Worm (Caenorhabditis elegans) whole organism, dauer: ENCODE measurements around the gene dmsr-12.

Experiments
- unc-62 ChIP-seq: sonication (generic microtip); optimal IDR thresholded peaks from 2 replicates; lab custom pipeline; 2017; ENCODE audit warnings: missing biosample characterization, missing genetic modification reagents, missing genetic modification characterization

Gene dmsr-12

DNA sequence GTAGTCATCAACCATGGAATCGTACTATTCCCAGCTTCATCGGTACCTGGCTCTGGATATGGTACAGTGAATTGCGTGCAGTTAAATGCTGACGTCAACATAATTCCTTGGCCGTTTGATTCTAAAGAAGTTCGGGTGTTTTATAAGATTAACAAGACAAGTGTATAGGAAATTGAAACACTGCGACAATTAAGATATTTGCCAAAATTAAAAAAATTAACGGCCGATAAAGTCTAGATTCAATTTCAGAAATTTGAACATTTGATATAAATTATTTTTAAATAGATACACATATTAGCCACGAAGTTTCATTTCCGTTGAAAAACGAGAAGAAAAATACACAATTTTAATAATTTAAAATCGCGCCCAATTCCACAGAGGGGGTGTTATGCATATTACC is at the start of gene dmsr-12:
Gene dmsr-12 (minus strand): TSS at position 101 of the 400 bp plus-strand sequence.
- TF ChIP-seq unc-62 (GFP tag; lab: Kevin White, UChicago): no peak

DNA sequence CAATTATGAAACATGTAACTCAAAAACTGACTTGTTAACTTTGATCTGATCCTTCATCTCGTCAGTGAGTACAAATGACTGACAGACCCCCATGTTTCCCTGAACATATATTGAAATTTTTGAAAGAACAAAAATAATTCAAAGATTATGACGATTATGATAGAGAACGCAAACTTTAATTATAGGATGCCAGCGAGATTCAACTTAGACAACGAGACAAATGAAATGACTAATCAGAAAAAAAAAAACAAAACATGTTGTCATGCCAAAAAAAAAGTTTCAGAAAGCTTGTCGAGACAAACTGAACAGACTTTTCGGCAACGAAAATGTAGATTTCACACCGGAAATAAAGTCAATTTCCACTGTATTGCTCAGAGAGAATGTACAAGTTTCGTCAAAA is 48.5 kb upstream of the dmsr-12 start, which contains the start of gene gpa-10:
Gene gpa-10 (minus strand): TSS at position 101 of the 400 bp plus-strand sequence.
- TF ChIP-seq unc-62 (GFP tag; lab: Kevin White, UChicago): no peak

DNA sequence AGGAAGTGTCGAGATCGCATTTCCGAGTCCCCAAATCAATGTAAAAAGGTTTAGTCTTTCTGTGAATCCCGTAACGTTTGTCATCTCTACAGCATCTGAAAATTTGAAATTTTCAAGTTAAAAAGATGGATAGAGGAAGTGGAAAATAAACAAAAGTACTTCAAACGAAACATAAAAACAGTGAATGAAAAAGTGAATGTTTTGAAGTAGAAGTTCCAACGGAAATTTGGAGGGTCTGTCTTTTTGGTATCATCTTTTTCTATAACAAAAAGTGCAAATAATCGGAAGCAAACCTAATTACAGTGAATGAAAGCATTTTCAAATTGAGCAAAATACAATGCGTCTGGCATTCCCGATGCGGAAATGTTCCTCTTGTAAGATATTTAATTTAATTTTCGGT is 40.3 kb upstream of the dmsr-12 start, which contains the start of gene lgc-54:
Gene lgc-54 (minus strand): TSS at position 101 of the 400 bp plus-strand sequence.
- no peak for TF ChIP-seq unc-62 (GFP tag; lab: Kevin White, UChicago)

- no peak for TF ChIP-seq unc-62 (GFP tag; lab: Kevin White, UChicago)
Measured at ce11 chrV:6842437-6842836, 36.2 kb upstream of the dmsr-12 start, which contains the start of gene T15B7.1. TSS of gene T15B7.1 (plus strand) at chrV:6842737.

DNA sequence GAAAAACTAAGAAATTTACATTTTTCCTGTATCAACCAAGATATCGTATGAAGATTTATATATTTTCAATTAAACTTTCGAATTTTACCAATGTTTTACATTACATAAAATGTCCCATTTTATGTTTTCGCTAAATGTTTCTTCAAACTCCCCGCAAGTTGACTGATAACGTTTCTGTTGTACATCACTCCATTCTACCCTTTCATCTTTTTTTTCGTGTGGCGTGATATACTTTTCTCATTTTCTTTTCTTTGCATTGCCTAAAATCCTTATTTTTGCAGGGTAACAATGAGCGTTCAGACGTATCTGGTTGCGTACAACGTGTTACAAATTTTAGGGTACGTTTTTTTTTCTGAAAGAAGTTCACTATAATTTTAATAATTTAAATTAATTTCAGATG is 32.8 kb upstream of the dmsr-12 start, which contains the start of gene hpo-8:
Gene hpo-8 (plus strand): TSS at position 282 of the 400 bp plus-strand sequence.
- no peak for TF ChIP-seq unc-62 (GFP tag; lab: Kevin White, UChicago)

- TF ChIP-seq unc-62 (GFP tag; lab: Kevin White, UChicago): no peak
Measured at ce11 chrV:6838599-6838998, 32.4 kb upstream of the dmsr-12 start, which contains the start of gene T15B7.15. TSS of gene T15B7.15 (minus strand) at chrV:6838665.

- no peak for TF ChIP-seq unc-62 (GFP tag; lab: Kevin White, UChicago)
Measured at ce11 chrV:6836036-6836435, 29.8 kb upstream of the dmsr-12 start.

DNA sequence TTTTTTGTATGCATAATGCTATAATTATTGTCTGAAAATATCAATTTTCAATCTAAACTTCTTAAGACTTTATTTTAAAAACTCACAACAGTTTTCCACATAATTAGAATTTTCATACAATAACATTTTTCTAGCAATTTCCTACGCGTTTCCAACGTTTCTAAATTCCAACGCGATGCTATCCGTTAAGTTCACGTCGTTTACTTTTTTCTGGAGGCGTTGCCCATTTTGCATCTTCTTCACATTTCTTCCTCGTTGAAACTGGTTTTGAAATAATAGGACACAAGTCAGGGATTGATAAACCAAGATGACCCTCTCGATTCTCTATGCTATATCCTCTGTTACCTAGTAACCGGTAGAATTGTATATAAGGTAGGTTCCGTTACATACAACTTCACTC is 29.0 kb upstream of the dmsr-12 start, which contains the start of the genes T15B7.14 and col-143:
Gene T15B7.14 (minus strand): TSS at position 101 of the 400 bp plus-strand sequence.
Gene col-143 (plus strand): TSS at position 394 of the 400 bp plus-strand sequence.
- TF ChIP-seq unc-62 (GFP tag; lab: Kevin White, UChicago): no peak

ce11 chrV:6831539-6831938 is 25.3 kb upstream of the dmsr-12 start:
- TF ChIP-seq unc-62 (GFP tag; lab: Kevin White, UChicago): no peak

- TF ChIP-seq unc-62 (GFP tag; lab: Kevin White, UChicago): no peak
Measured at ce11 chrV:6830755-6831227, 24.6 kb upstream of the dmsr-12 start, which contains the start of gene col-142. TSS of gene col-142 (plus strand) at chrV:6831177.

- no peak for TF ChIP-seq unc-62 (GFP tag; lab: Kevin White, UChicago)
Measured at ce11 chrV:6830075-6830474, 23.8 kb upstream of the dmsr-12 start.

DNA sequence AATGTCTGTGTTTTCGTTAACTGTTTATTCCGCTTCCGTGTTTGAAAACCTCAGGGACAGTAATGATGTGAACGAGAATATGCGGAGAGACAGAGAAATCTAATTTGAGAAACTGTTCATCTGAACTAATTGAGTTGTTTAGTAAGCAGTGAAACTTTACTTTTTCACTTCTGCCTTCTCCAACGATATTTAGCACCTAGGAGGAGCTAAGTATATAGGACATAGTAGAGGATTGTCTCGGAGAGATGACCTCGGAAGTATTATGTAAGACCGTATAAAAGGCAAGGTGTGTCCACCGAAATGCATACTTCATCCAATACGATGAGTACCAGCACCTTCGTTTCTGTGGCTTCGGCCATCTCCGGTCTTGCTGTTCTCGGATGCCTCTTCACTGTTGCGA is 23.2 kb upstream of the dmsr-12 start, which contains the start of gene col-141:
Gene col-141 (plus strand): TSS at position 301 of the 400 bp plus-strand sequence.
- no peak for TF ChIP-seq unc-62 (GFP tag; lab: Kevin White, UChicago)

DNA sequence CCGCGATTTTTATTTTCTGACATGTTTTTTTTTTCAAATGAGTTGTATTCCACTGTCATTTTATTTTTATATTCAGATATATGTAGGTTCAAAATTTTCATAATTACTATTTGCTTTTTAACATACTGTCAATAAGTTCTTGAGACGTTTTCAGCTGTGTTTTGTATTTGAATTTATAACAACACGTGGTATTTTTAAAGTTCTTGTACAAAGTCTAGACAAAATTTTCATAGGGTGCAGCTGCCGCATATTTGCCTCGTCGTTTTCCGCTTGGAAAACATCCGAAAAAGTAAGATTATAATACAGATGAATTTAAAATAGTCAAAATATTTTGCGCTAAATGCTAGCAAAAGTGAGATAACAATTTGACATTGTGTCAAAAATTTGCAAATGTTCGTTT is 22.5 kb upstream of the dmsr-12 start, which contains the start of gene dmsr-15:
Gene dmsr-15 (minus strand): TSS at position 101 of the 400 bp plus-strand sequence.
- TF ChIP-seq unc-62 (GFP tag; lab: Kevin White, UChicago): no peak

- no peak for TF ChIP-seq unc-62 (GFP tag; lab: Kevin White, UChicago)
Measured at ce11 chrV:6823432-6823831, 17.2 kb upstream of the dmsr-12 start.

DNA sequence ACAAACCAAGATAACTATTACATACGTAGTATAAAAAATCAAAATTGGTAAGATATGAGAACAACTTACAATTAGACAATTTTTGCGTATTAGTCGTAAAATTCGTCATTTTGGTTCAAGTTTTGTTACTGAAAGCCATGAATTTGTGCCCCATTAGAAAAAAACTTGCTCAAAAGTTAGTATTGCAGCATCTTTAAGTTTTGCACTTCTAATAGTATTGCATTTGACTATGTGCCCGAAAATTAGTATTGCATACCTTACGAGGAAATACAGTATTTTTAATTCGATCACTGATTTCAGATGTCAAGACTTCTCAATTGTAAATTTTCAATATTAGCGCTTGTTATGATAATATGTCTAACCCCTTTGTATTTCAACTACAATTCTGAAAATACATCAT is 15.3 kb upstream of the dmsr-12 start, which contains the start of gene T15B7.8:
Gene T15B7.8 (plus strand): TSS at position 301 of the 400 bp plus-strand sequence.
- TF ChIP-seq unc-62 (GFP tag; lab: Kevin White, UChicago): no peak

ce11 chrV:6819812-6820211 is 13.6 kb upstream of the dmsr-12 start, which contains the start of gene dmsr-13:
TSS of gene dmsr-13 (minus strand) at chrV:6819912.
- no peak for TF ChIP-seq unc-62 (GFP tag; lab: Kevin White, UChicago)

DNA sequence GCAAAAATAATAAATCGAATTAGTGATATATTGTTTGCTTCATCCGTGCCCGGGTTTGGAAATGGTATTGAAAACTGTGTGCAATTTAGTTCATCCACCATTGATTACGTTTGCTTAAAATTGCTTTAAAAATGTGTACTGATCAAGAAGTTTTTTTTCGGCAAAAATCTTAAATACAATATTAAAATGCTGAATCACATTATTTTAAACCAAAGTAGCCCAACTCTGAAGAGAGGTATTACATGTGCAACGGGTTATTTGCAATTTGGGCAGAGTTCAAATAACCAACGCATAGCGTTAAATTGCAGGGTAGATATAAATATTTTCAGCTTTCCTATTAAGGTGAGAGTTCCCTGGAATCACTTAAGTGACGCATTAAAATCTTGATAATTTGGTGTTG is 10.9 kb upstream of the dmsr-12 start, which contains the start of gene dmsr-14:
Gene dmsr-14 (minus strand): TSS at position 101 of the 400 bp plus-strand sequence.
- TF ChIP-seq unc-62 (GFP tag; lab: Kevin White, UChicago): no peak
